Worm (Caenorhabditis elegans) whole organism, L1 larva: ENCODE measurements around the gene T25D3.4.

ENCODE experiments used
- C04F5.9 ChIP-seq: sonication (generic microtip); optimal IDR thresholded peaks from 2 replicates; lab custom pipeline; 2016; ENCODE audit warnings: missing genetic modification characterization, missing compliant biosample characterization
- C34B4.2 ChIP-seq: sonication (generic microtip); optimal IDR thresholded peaks from 2 replicates; lab custom pipeline; 2017; ENCODE audit warnings: mild to moderate bottlenecking, missing genetic modification characterization, missing compliant biosample characterization
- Y116A8C.19 ChIP-seq: sonication (generic microtip); optimal IDR thresholded peaks from 2 replicates; lab custom pipeline; 2016; ENCODE audit warnings: missing compliant biosample characterization, missing genetic modification characterization, borderline replicate concordance
- alr-1 ChIP-seq: fragments of 200-800 bp; sonication (Bioruptor generic); optimal IDR thresholded peaks from 2 replicates; lab custom pipeline; 2018; ENCODE audit warnings: borderline replicate concordance, mild to moderate bottlenecking, missing genetic modification characterization, missing compliant biosample characterization
- ama-1 ChIP-seq: fragments of 150-350 bp; optimal IDR thresholded peaks from 2 replicates; lab custom pipeline; 2014
- blmp-1 ChIP-seq: fragments of 150-350 bp; optimal IDR thresholded peaks from 2 replicates; lab custom pipeline; 2014; ENCODE audit warnings: missing biosample characterization, missing genetic modification characterization
- dpl-1 ChIP-seq, 3 experiments: fragments of 150-350 bp in 2 of 3; sonication (generic microtip) in 1 of 3; optimal IDR thresholded peaks; 2 replicates each; lab custom pipeline; 2014 to 2017; ENCODE audit warnings: missing biosample characterization in 3 of 3, missing genetic modification characterization in 3 of 3, missing genetic modification reagents in 3 of 3
- dsc-1 ChIP-seq: sonication (generic microtip); optimal IDR thresholded peaks from 2 replicates; lab custom pipeline; 2016; ENCODE audit warnings: mild to moderate bottlenecking, missing genetic modification characterization, missing compliant biosample characterization
- efl-1 ChIP-seq, 4 experiments: fragments of 150-350 bp; optimal IDR thresholded peaks in 3 of 4; peaks in 1 of 4; 1 replicate in 1 of 4; 2 replicates in 3 of 4; lab custom pipeline; 2014; ENCODE audit warnings: missing biosample characterization in 2 of 4, missing genetic modification characterization in 2 of 4, missing genetic modification reagents in 2 of 4
- egl-13 ChIP-seq: sonication (generic microtip); optimal IDR thresholded peaks from 2 replicates; lab custom pipeline; 2016; ENCODE audit warnings: missing genotype, missing genetic modification reagents, missing genetic modification characterization, missing compliant biosample characterization
- egl-27 ChIP-seq, 2 experiments: fragments of 150-350 bp in 1 of 2; sonication (generic microtip); optimal IDR thresholded peaks; 3 replicates each; lab custom pipeline; 2017 to 2018; ENCODE audit warnings: missing biosample characterization in 2 of 2, missing genetic modification characterization in 2 of 2, missing genetic modification reagents in 2 of 2
- elt-2 ChIP-seq: sonication (generic microtip); optimal IDR thresholded peaks from 2 replicates; lab custom pipeline; 2016; ENCODE audit warnings: missing genetic modification characterization, mild to moderate bottlenecking, inconsistent platforms, missing compliant biosample characterization, missing genetic modification reagents
- elt-3 ChIP-seq, 6 experiments: fragments of 150-350 bp in 1 of 6; sonication (generic microtip); optimal IDR thresholded peaks; 2 replicates each; lab custom pipeline; 2017 to 2018; ENCODE audit warnings: missing biosample characterization in 6 of 6, missing genetic modification characterization in 6 of 6, inconsistent platforms in 1 of 6
- fkh-8 ChIP-seq: sonication (generic microtip); optimal IDR thresholded peaks from 2 replicates; lab custom pipeline; 2016; ENCODE audit warnings: mild to moderate bottlenecking, missing genetic modification characterization, missing compliant biosample characterization
- hpl-2 ChIP-seq: fragments of 150-350 bp; optimal IDR thresholded peaks from 2 replicates; lab custom pipeline; 2014; ENCODE audit warnings: missing biosample characterization, missing genetic modification reagents, missing genetic modification characterization
- irx-1 ChIP-seq: sonication (generic microtip); optimal IDR thresholded peaks from 2 replicates; lab custom pipeline; 2016; ENCODE audit warnings: missing genetic modification characterization, missing compliant biosample characterization
- isw-1 ChIP-seq: fragments of 200-800 bp; sonication (Bioruptor generic); IDR thresholded peaks from 2 replicates; pipeline ENCODE4 v1.3.6; 2022; ENCODE audit warnings: missing genetic modification characterization, missing compliant biosample characterization
- jun-1 ChIP-seq: fragments of 150-350 bp; optimal IDR thresholded peaks from 2 replicates; lab custom pipeline; 2014; ENCODE audit warnings: missing biosample characterization, missing genetic modification reagents, missing genetic modification characterization
- lin-13 ChIP-seq: fragments of 150-350 bp; optimal IDR thresholded peaks from 2 replicates; lab custom pipeline; 2014; ENCODE audit warnings: missing biosample characterization, missing genetic modification reagents, missing genetic modification characterization
- lin-14 ChIP-seq: fragments of 200-800 bp; sonication (Bioruptor generic); optimal IDR thresholded peaks from 2 replicates; lab custom pipeline; 2018; ENCODE audit warnings: mild to moderate bottlenecking, missing genetic modification characterization, moderate library complexity, missing compliant biosample characterization
- lin-35 ChIP-seq, 2 experiments: fragments of 150-350 bp; optimal IDR thresholded peaks; 2 replicates each; lab custom pipeline; 2014; ENCODE audit warnings: missing biosample characterization in 2 of 2, missing genetic modification characterization in 2 of 2, missing genetic modification reagents in 2 of 2
- lin-39 ChIP-seq: fragments of 150-350 bp; optimal IDR thresholded peaks from 2 replicates; lab custom pipeline; 2014; ENCODE audit warnings: missing biosample characterization, missing genetic modification reagents, missing genetic modification characterization
- lsy-2 ChIP-seq, 2 experiments: fragments of 150-350 bp; optimal IDR thresholded peaks; 2 replicates each; lab custom pipeline; 2014; ENCODE audit warnings: missing biosample characterization in 2 of 2, missing genetic modification characterization in 2 of 2
- mab-9 ChIP-seq: fragments of 200-800 bp; sonication (Bioruptor generic); IDR thresholded peaks from 2 replicates; pipeline ENCODE4 v1.3.6; 2022; ENCODE audit warnings: missing genetic modification reagents, missing genetic modification characterization, missing compliant biosample characterization
- mdl-1 ChIP-seq, 2 experiments: fragments of 150-350 bp; optimal IDR thresholded peaks; 2 replicates each; lab custom pipeline; 2014 to 2017; ENCODE audit warnings: missing biosample characterization in 2 of 2, missing genetic modification characterization in 2 of 2, inconsistent platforms in 1 of 2
- mef-2 ChIP-seq: fragments of 150-350 bp; optimal IDR thresholded peaks from 2 replicates; lab custom pipeline; 2014; ENCODE audit warnings: missing biosample characterization, missing genetic modification characterization
- mep-1 ChIP-seq: fragments of 150-350 bp; optimal IDR thresholded peaks from 2 replicates; lab custom pipeline; 2014; ENCODE audit warnings: missing biosample characterization, missing genetic modification characterization
- nhr-11 ChIP-seq: fragments of 150-350 bp; optimal IDR thresholded peaks from 2 replicates; lab custom pipeline; 2014; ENCODE audit warnings: missing biosample characterization, missing genetic modification characterization
- nhr-19 ChIP-seq: fragments of 200-800 bp; sonication (Bioruptor generic); conservative IDR thresholded peaks from 2 replicates; pipeline ENCODE4 v1.3.6; 2022; ENCODE audit warnings: missing genetic modification characterization, missing compliant biosample characterization
- nhr-20 ChIP-seq: sonication (generic microtip); optimal IDR thresholded peaks from 2 replicates; lab custom pipeline; 2016; ENCODE audit warnings: mild to moderate bottlenecking, missing genetic modification characterization, missing compliant biosample characterization
- nhr-28 ChIP-seq: fragments of 150-350 bp; optimal IDR thresholded peaks from 2 replicates; lab custom pipeline; 2014; ENCODE audit warnings: missing biosample characterization, missing genetic modification characterization
- nhr-71 ChIP-seq: sonication (generic microtip); optimal IDR thresholded peaks from 2 replicates; lab custom pipeline; 2016; ENCODE audit warnings: mild to moderate bottlenecking, missing genetic modification characterization, moderate library complexity, missing compliant biosample characterization
- nhr-85 ChIP-seq: sonication (generic microtip); peaks from one replicate; lab custom pipeline; 2016; ENCODE audit warnings: missing genetic modification characterization, inconsistent platforms, missing compliant biosample characterization
- nhr-90 ChIP-seq: sonication (generic microtip); optimal IDR thresholded peaks from 2 replicates; lab custom pipeline; 2016; ENCODE audit warnings: mild to moderate bottlenecking, missing genetic modification characterization, missing compliant biosample characterization; ENCODE audit not compliant: poor library complexity
- pqm-1 ChIP-seq: sonication (generic microtip); optimal IDR thresholded peaks from 3 replicates; lab custom pipeline; 2017; ENCODE audit warnings: missing biosample characterization, missing genetic modification characterization
- rnt-1 ChIP-seq: sonication (generic microtip); optimal IDR thresholded peaks from 2 replicates; lab custom pipeline; 2016; ENCODE audit warnings: mild to moderate bottlenecking, missing genetic modification characterization, moderate library complexity, missing compliant biosample characterization
- snu-23 ChIP-seq: sonication (generic microtip); optimal IDR thresholded peaks from 2 replicates; lab custom pipeline; 2016; ENCODE audit warnings: missing genetic modification characterization, missing compliant biosample characterization
- sptf-1 ChIP-seq: fragments of 150-350 bp; optimal IDR thresholded peaks from 2 replicates; lab custom pipeline; 2014; ENCODE audit warnings: missing biosample characterization, missing genetic modification characterization
- swsn-7 ChIP-seq: sonication (generic microtip); optimal IDR thresholded peaks from 2 replicates; lab custom pipeline; 2016; ENCODE audit warnings: missing genetic modification characterization, missing compliant biosample characterization
- tbx-2 ChIP-seq: sonication (generic microtip); optimal IDR thresholded peaks from 2 replicates; lab custom pipeline; 2016; ENCODE audit warnings: missing genetic modification characterization, missing compliant biosample characterization
- tlp-1 ChIP-seq: fragments of 150-350 bp; optimal IDR thresholded peaks from 2 replicates; lab custom pipeline; 2014; ENCODE audit warnings: missing biosample characterization, missing genetic modification characterization
- unc-130 ChIP-seq: fragments of 150-350 bp; optimal IDR thresholded peaks from 2 replicates; lab custom pipeline; 2017; ENCODE audit warnings: missing biosample characterization, missing genetic modification characterization, inconsistent platforms
- vab-15 ChIP-seq: sonication (generic microtip); optimal IDR thresholded peaks from 2 replicates; lab custom pipeline; 2017; ENCODE audit warnings: missing genotype, mild to moderate bottlenecking, missing genetic modification characterization, missing compliant biosample characterization
- xbp-1 ChIP-seq: sonication (generic microtip); optimal IDR thresholded peaks from 2 replicates; lab custom pipeline; 2016; ENCODE audit warnings: missing genetic modification characterization, missing compliant biosample characterization

Gene T25D3.4

DNA sequence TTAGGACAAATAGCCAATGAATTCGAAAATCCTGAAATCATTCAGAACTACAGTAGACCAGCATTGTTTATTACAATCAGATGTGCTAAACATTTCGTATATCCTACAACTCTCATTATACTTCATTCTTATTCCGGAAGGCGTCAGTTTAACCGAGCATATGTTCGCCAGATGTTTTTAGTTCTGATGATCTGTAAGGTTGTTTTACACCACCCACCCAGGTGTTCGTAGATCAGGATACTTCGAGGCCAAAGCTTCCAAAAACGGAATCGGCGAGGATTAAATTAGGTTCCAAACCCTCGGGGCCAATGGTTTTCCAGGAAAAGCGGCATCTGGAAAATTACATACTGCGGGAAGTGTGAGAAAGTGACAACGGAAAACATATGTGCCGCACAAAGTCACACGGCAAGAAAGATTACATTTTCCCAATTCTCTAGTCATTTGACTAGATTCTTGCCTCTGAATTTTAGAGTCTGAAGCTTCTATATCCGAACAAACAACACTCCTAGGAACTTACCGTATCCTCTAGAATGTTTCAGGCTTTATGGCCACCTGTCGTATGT is 13.6 kb downstream of the T25D3.4 start (continued):
- TF ChIP-seq egl-27 (tag; optimal IDR thresholded peaks at IDR 0.05; lab: Kevin White, UChicago) (no peak), snu-23 (GFP tag; lab: Kevin White, UChicago) (no peak), sptf-1 (no peak), mab-9 (GFP tag; lab: Robert Waterston, UW) (no peak), isw-1 (GFP tag; lab: Robert Waterston, UW) (no peak), vab-15 (tag; lab: Kevin White, UChicago) (no peak), lin-13 (no peak), ama-1 (lab: Kevin White, UChicago) (no peak), irx-1 (tag; lab: Kevin White, UChicago) (no peak), nhr-85 (tag; lab: Kevin White, UChicago) (peak; percentile 42), nhr-11 (no peak), alr-1 (tag; lab: Kevin White, UChicago) (no peak)

- TF ChIP-seq nhr-19 = peak; percentile 51
- peak; percentile 77 for TF ChIP-seq lin-14 (GFP tag; lab: Kevin White, UChicago)
- no peak for TF ChIP-seq alr-1 (tag; lab: Kevin White, UChicago)
- TF ChIP-seq mep-1 (tag; lab: Kevin White, UChicago) = no peak
- TF ChIP-seq elt-3 (tag; optimal IDR thresholded peaks at IDR 0.05; lab: Kevin White, UChicago) = no peak
- TF ChIP-seq efl-1 (optimal IDR thresholded peaks at IDR 0.05; lab: Kevin White, UChicago) = peak in 1 of 2 experiments; percentile 22
- TF ChIP-seq efl-1 (GFP tag; optimal IDR thresholded peaks at IDR 0.05 in 1 of 2; lab: Kevin White, UChicago) = peak in 1 of 2 experiments; percentile 92
- no peak for TF ChIP-seq C34B4.2 (tag; lab: Kevin White, UChicago)
- peak; percentile 32 for TF ChIP-seq dsc-1 (tag; lab: Kevin White, UChicago)
- no peak for TF ChIP-seq mef-2
- no peak for TF ChIP-seq C04F5.9 (tag; lab: Kevin White, UChicago)
- TF ChIP-seq pqm-1 (tag; lab: Kevin White, UChicago) = no peak
- peak; percentile 71 for TF ChIP-seq nhr-71 (tag; lab: Kevin White, UChicago)
- TF ChIP-seq nhr-11 = no peak
- peak; percentile 48 for TF ChIP-seq snu-23 (GFP tag; lab: Kevin White, UChicago)
- TF ChIP-seq ama-1 (lab: Kevin White, UChicago) = no peak
- TF ChIP-seq fkh-8 (tag; lab: Kevin White, UChicago) = no peak
- TF ChIP-seq swsn-7 (tag; lab: Kevin White, UChicago) = no peak
- TF ChIP-seq rnt-1 = peak; percentile 72
- no peak for TF ChIP-seq nhr-28 (tag; lab: Kevin White, UChicago)
- TF ChIP-seq egl-27 (tag; optimal IDR thresholded peaks at IDR 0.05; lab: Kevin White, UChicago) = no peak
- peak; percentile 8 for TF ChIP-seq lin-39 (tag; lab: Kevin White, UChicago)
- TF ChIP-seq dpl-1 (GFP tag; optimal IDR thresholded peaks at IDR 0.05; lab: Kevin White, UChicago) = no peak
- TF ChIP-seq xbp-1 = peak; percentile 47
- TF ChIP-seq lsy-2 (tag; optimal IDR thresholded peaks at IDR 0.05; lab: Kevin White, UChicago) = peak; percentile 31 to 41
- TF ChIP-seq egl-13 (tag; lab: Kevin White, UChicago) = no peak
- peak; percentile 19 for TF ChIP-seq nhr-20 (tag; lab: Kevin White, UChicago)
- no peak for TF ChIP-seq hpl-2 (GFP tag; lab: Kevin White, UChicago)
- TF ChIP-seq tbx-2 (tag; lab: Kevin White, UChicago) = peak; percentile 4
Measured at ce11 chrII:161275-161674, 14.2 kb downstream of the T25D3.4 start.

- TF ChIP-seq snu-23 (GFP tag; lab: Kevin White, UChicago) = peak; percentile 5
- peak; percentile 16 for TF ChIP-seq nhr-90
- peak; percentile 73 for TF ChIP-seq blmp-1
- peak; percentile 21 to 96 (median 79) for TF ChIP-seq elt-3 (tag; optimal IDR thresholded peaks at IDR 0.05; lab: Kevin White, UChicago)
- peak; percentile 19 for TF ChIP-seq pqm-1 (tag; lab: Kevin White, UChicago)
- TF ChIP-seq nhr-71 (tag; lab: Kevin White, UChicago) = peak; percentile 36
- TF ChIP-seq tlp-1 (tag; lab: Kevin White, UChicago) = peak; percentile 26
- TF ChIP-seq lin-35 (GFP tag; optimal IDR thresholded peaks at IDR 0.05; lab: Kevin White, UChicago) = peak in 1 of 2 experiments; percentile 53
- TF ChIP-seq alr-1 (tag; lab: Kevin White, UChicago) = no peak
- TF ChIP-seq dpl-1 (GFP tag; optimal IDR thresholded peaks at IDR 0.05; lab: Kevin White, UChicago) = no peak
- peak; percentile 94 for TF ChIP-seq elt-2
- TF ChIP-seq mdl-1 (tag; optimal IDR thresholded peaks at IDR 0.05; lab: Kevin White, UChicago) = peak in 1 of 2 experiments; percentile 44
- peak; percentile 55 for TF ChIP-seq jun-1 (tag; lab: Kevin White, UChicago)
- peak in 1 of 2 experiments; percentile 27 for TF ChIP-seq lsy-2 (tag; optimal IDR thresholded peaks at IDR 0.05; lab: Kevin White, UChicago)
- no peak for TF ChIP-seq Y116A8C.19 (tag; lab: Kevin White, UChicago)
- TF ChIP-seq unc-130 (tag; lab: Kevin White, UChicago) = peak; percentile 25
- no peak for TF ChIP-seq vab-15 (tag; lab: Kevin White, UChicago)
- peak; percentile 76 for TF ChIP-seq lin-14 (GFP tag; lab: Kevin White, UChicago)
- peak; percentile 23 for TF ChIP-seq nhr-20 (tag; lab: Kevin White, UChicago)
Measured at ce11 chrII:162182-162581, 15.1 kb downstream of the T25D3.4 start, which contains the start of gene etr-1. etr-1 (plus strand) TSS chrII:162374.
